Fruit fly (Drosophila melanogaster) whole organism, embryonic: ENCODE measurements around the gene Bcat.

Experiments used
- Atf-2 ChIP-seq: fragments of 200-800 bp; sonication (Bioruptor generic); optimal IDR thresholded peaks from 2 replicates; lab custom pipeline; 2016; ENCODE audit warnings: missing biosample characterization, missing genetic modification characterization
- Atf3 ChIP-seq: fragments of 200-800 bp; sonication (Bioruptor generic); optimal IDR thresholded peaks from 3 replicates; lab custom pipeline; 2016; ENCODE audit warnings: missing biosample characterization, missing genetic modification characterization
- Blimp-1 ChIP-seq: fragments of 200-800 bp; sonication (Bioruptor generic); optimal IDR thresholded peaks from 3 replicates; lab custom pipeline; 2018; ENCODE audit warnings: missing biosample characterization, missing genetic modification characterization, mild to moderate bottlenecking, moderate library complexity, missing genetic modification reagents
- CG11456 ChIP-seq: fragments of 200-800 bp; sonication (Bioruptor generic); IDR thresholded peaks from 3 replicates; pipeline ENCODE4 v1.3.6; 2022; ENCODE audit warnings: missing biosample characterization, missing genetic modification characterization
- CG12236 ChIP-seq: fragments of 200-800 bp; sonication (Bioruptor generic); optimal IDR thresholded peaks from 2 replicates; lab custom pipeline; 2016; ENCODE audit warnings: missing biosample characterization, missing genetic modification characterization
- CG13624 ChIP-seq: fragments of 200-800 bp; sonication (Bioruptor generic); optimal IDR thresholded peaks from 2 replicates; lab custom pipeline; 2016; ENCODE audit warnings: missing biosample characterization, missing genetic modification characterization
- CG13894 ChIP-seq: fragments of 200-800 bp; sonication (Bioruptor generic); optimal IDR thresholded peaks from 3 replicates; lab custom pipeline; 2018; ENCODE audit warnings: missing biosample characterization, mild to moderate bottlenecking, missing genetic modification characterization, moderate library complexity
- CG14014 ChIP-seq: fragments of 200-800 bp; sonication (Bioruptor generic); IDR thresholded peaks from 2 replicates; pipeline ENCODE4 v1.3.6; 2022; ENCODE audit warnings: missing biosample characterization, missing genetic modification characterization
- CG15269 ChIP-seq: fragments of 200-800 bp; sonication (Bioruptor generic); optimal IDR thresholded peaks from 2 replicates; lab custom pipeline; 2018; ENCODE audit warnings: missing biosample characterization, mild to moderate bottlenecking, missing genetic modification characterization, moderate library complexity
- CG15601 ChIP-seq: fragments of 200-800 bp; sonication (Bioruptor generic); optimal IDR thresholded peaks from 3 replicates; lab custom pipeline; 2019; ENCODE audit warnings: missing biosample characterization, mild to moderate bottlenecking, missing genetic modification characterization, moderate library complexity
- CG17568 ChIP-seq: fragments of 200-800 bp; sonication (Bioruptor generic); optimal IDR thresholded peaks from 2 replicates; lab custom pipeline; 2018; ENCODE audit warnings: missing biosample characterization, mild to moderate bottlenecking, missing genetic modification characterization, moderate library complexity
- CG18476 ChIP-seq: fragments of 200-800 bp; sonication (Bioruptor generic); optimal IDR thresholded peaks from 2 replicates; lab custom pipeline; 2016; ENCODE audit warnings: missing biosample characterization, mild to moderate bottlenecking, missing genetic modification characterization
- CG2116 ChIP-seq: fragments of 200-800 bp; sonication (Bioruptor generic); optimal IDR thresholded peaks from 3 replicates; lab custom pipeline; 2018; ENCODE audit warnings: missing biosample characterization, mild to moderate bottlenecking, missing genetic modification characterization
- CG2129 ChIP-seq: fragments of 200-800 bp; sonication (Bioruptor generic); IDR thresholded peaks from 2 replicates; pipeline ENCODE4 v1.3.6; 2022; ENCODE audit warnings: missing biosample characterization, missing genetic modification characterization; ENCODE audit not compliant: partially characterized antibody
- CG2202 ChIP-seq: fragments of 200-800 bp; sonication (Bioruptor generic); optimal IDR thresholded peaks from 2 replicates; lab custom pipeline; 2018; ENCODE audit warnings: missing biosample characterization, mild to moderate bottlenecking, missing genetic modification characterization
- CG2678 ChIP-seq: fragments of 200-800 bp; sonication (Bioruptor generic); optimal IDR thresholded peaks from 3 replicates; lab custom pipeline; 2019; ENCODE audit warnings: missing biosample characterization, mild to moderate bottlenecking, missing genetic modification characterization, moderate library complexity
- CG2712 ChIP-seq: fragments of 200-800 bp; optimal IDR thresholded peaks from 3 replicates; lab custom pipeline; 2019; ENCODE audit warnings: missing biosample characterization, mild to moderate bottlenecking, missing genetic modification characterization, moderate library complexity
- CG3065 ChIP-seq: fragments of 200-800 bp; sonication (Bioruptor generic); optimal IDR thresholded peaks from 2 replicates; lab custom pipeline; 2016; ENCODE audit warnings: missing biosample characterization, missing genetic modification characterization
- CG33213 ChIP-seq: fragments of 200-800 bp; sonication (Bioruptor generic); optimal IDR thresholded peaks from 3 replicates; lab custom pipeline; 2016; ENCODE audit warnings: missing biosample characterization, missing genetic modification characterization
- CG3407 ChIP-seq: fragments of 200-800 bp; sonication (Bioruptor generic); optimal IDR thresholded peaks from 2 replicates; lab custom pipeline; 2018; ENCODE audit warnings: missing biosample characterization, mild to moderate bottlenecking, missing genetic modification characterization
- CG3995 ChIP-seq: fragments of 200-800 bp; sonication (Bioruptor generic); optimal IDR thresholded peaks from 3 replicates; lab custom pipeline; 2016; ENCODE audit warnings: missing biosample characterization, missing genetic modification characterization
- CG42726 ChIP-seq: fragments of 200-800 bp; sonication (Bioruptor generic); IDR thresholded peaks from 2 replicates; pipeline ENCODE4 v1.3.6; 2022; ENCODE audit warnings: missing biosample characterization, missing genetic modification characterization; ENCODE audit not compliant: partially characterized antibody
- CG4730 ChIP-seq: fragments of 200-800 bp; sonication (Bioruptor generic); IDR thresholded peaks from 2 replicates; pipeline ENCODE4 v1.3.6; 2022; ENCODE audit warnings: missing biosample characterization, missing genetic modification characterization
- CG7786 ChIP-seq: fragments of 200-800 bp; sonication (Bioruptor generic); optimal IDR thresholded peaks from 2 replicates; lab custom pipeline; 2016; ENCODE audit warnings: missing biosample characterization, missing genetic modification characterization
- CG8359 ChIP-seq: fragments of 200-800 bp; sonication (Bioruptor generic); optimal IDR thresholded peaks from 2 replicates; lab custom pipeline; 2017; ENCODE audit warnings: missing biosample characterization, mild to moderate bottlenecking, missing genetic modification characterization, borderline replicate concordance
- CTCF ChIP-seq: fragments of 200-800 bp; sonication (Bioruptor generic); optimal IDR thresholded peaks from 2 replicates; lab custom pipeline; 2017; ENCODE audit warnings: missing biosample characterization, mild to moderate bottlenecking, missing genetic modification characterization, moderate library complexity
- D19B ChIP-seq: fragments of 200-800 bp; sonication (Bioruptor generic); optimal IDR thresholded peaks from 2 replicates; lab custom pipeline; 2017; ENCODE audit warnings: missing biosample characterization, mild to moderate bottlenecking, missing genetic modification characterization
- Dip2 ChIP-seq: fragments of 200-800 bp; sonication (Bioruptor generic); IDR thresholded peaks from 2 replicates; pipeline ENCODE4 v1.3.6; 2022; ENCODE audit warnings: missing biosample characterization, missing genetic modification characterization
- Fer1 ChIP-seq: fragments of 200-800 bp; sonication (Bioruptor generic); optimal IDR thresholded peaks from 2 replicates; lab custom pipeline; 2017; ENCODE audit warnings: missing biosample characterization, mild to moderate bottlenecking, missing genetic modification characterization
- HHEX ChIP-seq: fragments of 200-800 bp; sonication (Bioruptor generic); optimal IDR thresholded peaks from 3 replicates; lab custom pipeline; 2017; ENCODE audit warnings: missing biosample characterization, mild to moderate bottlenecking, missing genetic modification characterization, missing genetic modification reagents
- Hr51 ChIP-seq, 2 experiments: fragments of 200-800 bp; sonication (Bioruptor generic); optimal IDR thresholded peaks; 2 replicates in 1 of 2; 3 replicates in 1 of 2; lab custom pipeline; 2016 to 2018; ENCODE audit warnings: missing biosample characterization in 2 of 2, missing genetic modification characterization in 2 of 2, mild to moderate bottlenecking in 1 of 2, moderate library complexity in 1 of 2
- NFAT ChIP-seq: fragments of 200-800 bp; sonication (Bioruptor generic); IDR thresholded peaks from 2 replicates; pipeline ENCODE4 v1.3.6; 2022; ENCODE audit warnings: missing biosample characterization, missing genetic modification characterization
- PHDP ChIP-seq: fragments of 200-800 bp; sonication (Bioruptor generic); optimal IDR thresholded peaks from 3 replicates; lab custom pipeline; 2018; ENCODE audit warnings: missing biosample characterization, mild to moderate bottlenecking, missing genetic modification characterization, moderate library complexity
- bab2 ChIP-seq: fragments of 200-800 bp; sonication (Bioruptor generic); optimal IDR thresholded peaks from 2 replicates; lab custom pipeline; 2016; ENCODE audit warnings: missing biosample characterization, missing genetic modification characterization
- da ChIP-seq: fragments of 200-800 bp; sonication (Bioruptor generic); optimal IDR thresholded peaks from 2 replicates; lab custom pipeline; 2016; ENCODE audit warnings: missing biosample characterization, missing genetic modification characterization
- dpn ChIP-seq, 2 experiments: fragments of 200-800 bp; sonication (Bioruptor generic); optimal IDR thresholded peaks; 3 replicates each; lab custom pipeline; 2016; ENCODE audit warnings: missing biosample characterization in 2 of 2, missing genetic modification characterization in 2 of 2
- en ChIP-seq: fragments of 200-800 bp; sonication (Bioruptor generic); optimal IDR thresholded peaks from 2 replicates; lab custom pipeline; 2016; ENCODE audit warnings: missing biosample characterization, missing genetic modification characterization
- fd3F ChIP-seq: fragments of 200-800 bp; sonication (Bioruptor generic); optimal IDR thresholded peaks from 2 replicates; lab custom pipeline; 2018; ENCODE audit warnings: missing biosample characterization, mild to moderate bottlenecking, missing genetic modification characterization, moderate library complexity
- gsb-n ChIP-seq: fragments of 200-800 bp; sonication (Bioruptor generic); optimal IDR thresholded peaks from 3 replicates; lab custom pipeline; 2018; ENCODE audit warnings: missing biosample characterization, mild to moderate bottlenecking, missing genetic modification characterization
- hbn ChIP-seq: fragments of 200-800 bp; sonication (Bioruptor generic); IDR thresholded peaks from 2 replicates; pipeline ENCODE4 v1.3.6; 2022; ENCODE audit warnings: missing biosample characterization, missing genetic modification characterization; ENCODE audit not compliant: partially characterized antibody
- klu ChIP-seq: fragments of 200-800 bp; sonication (Bioruptor generic); IDR thresholded peaks from 2 replicates; pipeline ENCODE4 v1.3.6; 2022; ENCODE audit warnings: missing biosample characterization, missing genetic modification characterization
- nerfin-1 ChIP-seq: fragments of 200-800 bp; sonication (Bioruptor generic); optimal IDR thresholded peaks from 3 replicates; lab custom pipeline; 2019; ENCODE audit warnings: missing biosample characterization, mild to moderate bottlenecking, missing genetic modification characterization, moderate library complexity
- run ChIP-seq: fragments of 200-800 bp; sonication (Bioruptor generic); optimal IDR thresholded peaks from 3 replicates; lab custom pipeline; 2018; ENCODE audit warnings: missing biosample characterization, mild to moderate bottlenecking, missing genetic modification characterization
- schlank ChIP-seq: fragments of 200-800 bp; sonication (Bioruptor generic); optimal IDR thresholded peaks from 2 replicates; lab custom pipeline; 2018; ENCODE audit warnings: missing biosample characterization, mild to moderate bottlenecking, missing genetic modification characterization
- sr ChIP-seq: fragments of 200-800 bp; sonication (Bioruptor generic); IDR thresholded peaks from 3 replicates; pipeline ENCODE4 v1.3.6; 2022; ENCODE audit warnings: missing biosample characterization, missing genetic modification characterization
- stc ChIP-seq: fragments of 200-800 bp; sonication (Bioruptor generic); IDR thresholded peaks from 2 replicates; pipeline ENCODE4 v1.3.6; 2022; ENCODE audit warnings: missing biosample characterization, missing genetic modification characterization
- stwl ChIP-seq: fragments of 200-800 bp; sonication (Bioruptor generic); optimal IDR thresholded peaks from 3 replicates; lab custom pipeline; 2018; ENCODE audit warnings: missing biosample characterization, mild to moderate bottlenecking, missing genetic modification characterization, moderate library complexity
- tin ChIP-seq: fragments of 200-800 bp; sonication (Bioruptor generic); optimal IDR thresholded peaks from 3 replicates; lab custom pipeline; 2016; ENCODE audit warnings: missing biosample characterization, missing genetic modification characterization

The Bcat gene

dm6 chrX:13373239-13374153 is 23.2 kb upstream of the Bcat start (continued):
- TF ChIP-seq run, result peak; percentile 89
- no peak for TF ChIP-seq CG2129 (GFP tag; lab: Robert Waterston, UW)
- no peak for TF ChIP-seq schlank
- TF ChIP-seq bab2 (GFP tag; lab: Kevin White, UChicago), result peak; percentile 36
- peak; percentile 66; the same call in 1 of the 2 replicates for TF ChIP-seq CG14014 (GFP tag; lab: Robert Waterston, UW)
- TF ChIP-seq CTCF (GFP tag; lab: Kevin White, UChicago), result peak; percentile 35
- peak; percentile 86 for TF ChIP-seq Fer1
- TF ChIP-seq sr (GFP tag; lab: Robert Waterston, UW), result no peak
- TF ChIP-seq CG12236 (GFP tag; lab: Kevin White, UChicago), result no peak
- peak; percentile 44 for TF ChIP-seq CG2116 (GFP tag; lab: Kevin White, UChicago)
- peak; percentile 90 for TF ChIP-seq CG2712 (tag; lab: Kevin White, UChicago)
- peak; percentile 67 for TF ChIP-seq D19B (GFP tag; lab: Kevin White, UChicago)
- TF ChIP-seq HHEX (GFP tag; lab: Kevin White, UChicago), result peak; percentile 84
- peak; percentile 88 for TF ChIP-seq CG15269 (tag; lab: Kevin White, UChicago)
- TF ChIP-seq fd3F (GFP tag; lab: Kevin White, UChicago), result peak; percentile 74
- TF ChIP-seq hbn, result no peak
- TF ChIP-seq Hr51 (GFP tag; optimal IDR thresholded peaks at IDR 0.05; lab: Kevin White, UChicago), result peak; percentile 34 to 91
- TF ChIP-seq klu (GFP tag; lab: Robert Waterston, UW), result peak; percentile 51; the same call in 1 of the 2 replicates
- peak; percentile 42 for TF ChIP-seq CG15601
- TF ChIP-seq CG3995 (GFP tag; lab: Kevin White, UChicago), result no peak
- peak; percentile 80 for TF ChIP-seq CG2678 (tag; lab: Kevin White, UChicago)
- peak; percentile 65 for TF ChIP-seq NFAT (GFP tag; lab: Robert Waterston, UW)
- TF ChIP-seq CG11456 (GFP tag; lab: Robert Waterston, UW), result peak; percentile 82
- TF ChIP-seq stc, result peak; percentile 81
- peak; percentile 77 for TF ChIP-seq CG18476 (GFP tag; lab: Kevin White, UChicago)
- TF ChIP-seq stwl (tag; lab: Kevin White, UChicago), result peak; percentile 10
- peak; percentile 53 to 82 for TF ChIP-seq dpn (GFP tag; optimal IDR thresholded peaks at IDR 0.05; lab: Kevin White, UChicago)
- TF ChIP-seq PHDP (tag; lab: Kevin White, UChicago), result peak; percentile 90
- TF ChIP-seq CG8359 (GFP tag; lab: Kevin White, UChicago), result no peak
- TF ChIP-seq CG13894, result peak; percentile 64
- TF ChIP-seq CG13624 (GFP tag; lab: Kevin White, UChicago), result peak; percentile 2
- peak; percentile 81 for TF ChIP-seq tin
- no peak for TF ChIP-seq en (GFP tag; lab: Kevin White, UChicago)
- peak; percentile 40 for TF ChIP-seq CG3065 (GFP tag; lab: Kevin White, UChicago)
- peak; percentile 83 for TF ChIP-seq gsb-n (tag; lab: Kevin White, UChicago)
- TF ChIP-seq da, result no peak
- no peak for TF ChIP-seq Atf3
- peak; percentile 84 for TF ChIP-seq CG17568
- TF ChIP-seq CG42726, result no peak
- TF ChIP-seq CG7786, result peak; percentile 43
- TF ChIP-seq Blimp-1 (GFP tag; lab: Kevin White, UChicago), result peak; percentile 86
- peak; percentile 34 for TF ChIP-seq nerfin-1
- TF ChIP-seq CG3407 (GFP tag; lab: Kevin White, UChicago), result peak; percentile 82
- no peak for TF ChIP-seq CG33213 (GFP tag; lab: Kevin White, UChicago)
- TF ChIP-seq Dip2 (GFP tag; lab: Robert Waterston, UW), result no peak
- peak; percentile 6 for TF ChIP-seq Atf-2 (GFP tag; lab: Kevin White, UChicago)
- TF ChIP-seq CG4730 (GFP tag; lab: Robert Waterston, UW), result peak; percentile 72
- peak; percentile 25 for TF ChIP-seq CG2202
